Fruit fly (Drosophila melanogaster) whole organism, embryonic: ENCODE measurements around the gene Tet.

ENCODE experiments used
- ATbp ChIP-seq: fragments of 200-800 bp; sonication (Bioruptor generic); optimal IDR thresholded peaks from 2 replicates; lab custom pipeline; 2017; ENCODE audit warnings: missing biosample characterization, mild to moderate bottlenecking, missing genetic modification characterization, missing genetic modification reagents
- Abd-B ChIP-seq: fragments of 200-800 bp; sonication (Bioruptor generic); optimal IDR thresholded peaks from 2 replicates; lab custom pipeline; 2018; ENCODE audit warnings: missing biosample characterization, mild to moderate bottlenecking, missing genetic modification characterization, moderate library complexity
- Antp ChIP-seq: fragments of 200-800 bp; sonication (Bioruptor generic); optimal IDR thresholded peaks from 3 replicates; lab custom pipeline; 2016; ENCODE audit warnings: missing biosample characterization, missing genetic modification characterization
- CG11398 ChIP-seq: fragments of 200-800 bp; sonication (Bioruptor generic); optimal IDR thresholded peaks from 2 replicates; lab custom pipeline; 2016; ENCODE audit warnings: missing biosample characterization, missing genetic modification characterization
- CG13894 ChIP-seq: fragments of 200-800 bp; sonication (Bioruptor generic); optimal IDR thresholded peaks from 3 replicates; lab custom pipeline; 2018; ENCODE audit warnings: missing biosample characterization, mild to moderate bottlenecking, missing genetic modification characterization, moderate library complexity
- CG1647 ChIP-seq: fragments of 200-800 bp; sonication (Bioruptor generic); optimal IDR thresholded peaks from 3 replicates; lab custom pipeline; 2016; ENCODE audit warnings: missing biosample characterization, missing genetic modification characterization
- CG2199 ChIP-seq: fragments of 200-800 bp; sonication (Bioruptor generic); IDR thresholded peaks from 3 replicates; pipeline ENCODE4 v1.3.6; 2022; ENCODE audit warnings: missing biosample characterization, missing genetic modification characterization
- CG31365 ChIP-seq: fragments of 200-800 bp; sonication (Bioruptor generic); optimal IDR thresholded peaks from 2 replicates; lab custom pipeline; 2018; ENCODE audit warnings: missing biosample characterization, mild to moderate bottlenecking, missing genetic modification characterization
- CG42726 ChIP-seq: fragments of 200-800 bp; sonication (Bioruptor generic); IDR thresholded peaks from 2 replicates; pipeline ENCODE4 v1.3.6; 2022; ENCODE audit warnings: missing biosample characterization, missing genetic modification characterization; ENCODE audit not compliant: partially characterized antibody
- CG4617 ChIP-seq: fragments of 200-800 bp; sonication (Bioruptor generic); optimal IDR thresholded peaks from 3 replicates; lab custom pipeline; 2016; ENCODE audit warnings: missing biosample characterization, missing genetic modification characterization, borderline replicate concordance
- CG5180 ChIP-seq: fragments of 200-800 bp; sonication (Bioruptor generic); optimal IDR thresholded peaks from 3 replicates; lab custom pipeline; 2017; ENCODE audit warnings: missing biosample characterization, missing genetic modification characterization, mild to moderate bottlenecking, moderate library complexity, missing genetic modification reagents
- CG6683 ChIP-seq: fragments of 200-800 bp; sonication (Bioruptor generic); optimal IDR thresholded peaks from 2 replicates; lab custom pipeline; 2017; ENCODE audit warnings: missing biosample characterization, mild to moderate bottlenecking, missing genetic modification characterization, missing genetic modification reagents
- CG8359 ChIP-seq: fragments of 200-800 bp; sonication (Bioruptor generic); optimal IDR thresholded peaks from 2 replicates; lab custom pipeline; 2017; ENCODE audit warnings: missing biosample characterization, mild to moderate bottlenecking, missing genetic modification characterization, borderline replicate concordance
- CG8478 ChIP-seq: fragments of >200 bp; optimal IDR thresholded peaks from 2 replicates; lab custom pipeline; 2018
- CG8944 ChIP-seq: fragments of 200-800 bp; sonication (Bioruptor generic); optimal IDR thresholded peaks from 3 replicates; lab custom pipeline; 2016; ENCODE audit warnings: missing biosample characterization, missing genetic modification characterization
- CTCF ChIP-seq: fragments of 200-800 bp; sonication (Bioruptor generic); optimal IDR thresholded peaks from 2 replicates; lab custom pipeline; 2017; ENCODE audit warnings: missing biosample characterization, mild to moderate bottlenecking, missing genetic modification characterization, moderate library complexity
- Dfd ChIP-seq, 2 experiments: fragments of >200 bp; optimal IDR thresholded peaks; 2 replicates each; lab custom pipeline; 2017; ENCODE audit warnings: missing biosample characterization in 2 of 2, missing genetic modification characterization in 2 of 2
- Dp ChIP-seq: fragments of 200-800 bp; sonication (Bioruptor generic); optimal IDR thresholded peaks from 2 replicates; lab custom pipeline; 2018; ENCODE audit warnings: missing biosample characterization, mild to moderate bottlenecking, missing genetic modification characterization, moderate library complexity
- Dref ChIP-seq: fragments of 200-800 bp; sonication (Bioruptor generic); IDR thresholded peaks from 2 replicates; pipeline ENCODE4 v1.3.6; 2022; ENCODE audit warnings: missing biosample characterization, missing genetic modification characterization
- Eip74EF ChIP-seq, 2 experiments: fragments of 200-800 bp in 1 of 2; fragments of >200 bp in 1 of 2; sonication (Bioruptor generic) in 1 of 2; optimal IDR thresholded peaks; 2 replicates each; lab custom pipeline; 2017 to 2019; ENCODE audit warnings: missing biosample characterization in 2 of 2, missing genetic modification characterization in 2 of 2, mild to moderate bottlenecking in 1 of 2, moderate library complexity in 1 of 2
- Ets65A ChIP-seq: fragments of 200-800 bp; sonication (Bioruptor generic); peaks from one replicate; lab custom pipeline; 2016; ENCODE audit warnings: missing biosample characterization, missing genetic modification characterization
- Lhr ChIP-seq: fragments of 200-800 bp; sonication (Bioruptor generic); optimal IDR thresholded peaks from 3 replicates; lab custom pipeline; 2017; ENCODE audit warnings: mild to moderate bottlenecking, missing biosample characterization, missing genetic modification reagents, missing genetic modification characterization
- NC2α ChIP-seq: fragments of 200-800 bp; sonication (Bioruptor generic); optimal IDR thresholded peaks from 2 replicates; lab custom pipeline; 2016; ENCODE audit warnings: missing biosample characterization, missing genetic modification characterization
- Oaz ChIP-seq: fragments of 200-800 bp; sonication (Bioruptor generic); IDR thresholded peaks from 2 replicates; pipeline ENCODE4 v1.3.6; 2022; ENCODE audit warnings: missing biosample characterization, missing genetic modification characterization
- Opbp ChIP-seq: fragments of 200-800 bp; sonication (Bioruptor generic); IDR thresholded peaks from 3 replicates; pipeline ENCODE4 v1.3.6; 2022; ENCODE audit warnings: missing biosample characterization, missing genetic modification characterization; ENCODE audit not compliant: partially characterized antibody
- Pdp1 ChIP-seq, 2 experiments: fragments of 200-800 bp; sonication (Bioruptor generic); optimal IDR thresholded peaks; 3 replicates each; lab custom pipeline; 2016; ENCODE audit warnings: missing biosample characterization in 2 of 2, missing genetic modification characterization in 2 of 2, mild to moderate bottlenecking in 1 of 2, moderate library complexity in 1 of 2
- Sry-δ ChIP-seq: fragments of 200-800 bp; sonication (Bioruptor generic); optimal IDR thresholded peaks from 2 replicates; lab custom pipeline; 2016; ENCODE audit warnings: missing biosample characterization, missing genetic modification characterization
- Ssrp ChIP-seq: fragments of 200-800 bp; sonication (Bioruptor generic); optimal IDR thresholded peaks from 2 replicates; lab custom pipeline; 2018; ENCODE audit warnings: missing biosample characterization, mild to moderate bottlenecking, missing genetic modification characterization, moderate library complexity
- Trl ChIP-seq, 3 experiments: fragments of >200 bp in 2 of 3; fragments of 200-800 bp in 1 of 3; sonication (Bioruptor generic) in 1 of 3; optimal IDR thresholded peaks; 2 replicates in 1 of 3; 3 replicates in 2 of 3; lab custom pipeline; 2016 to 2017; ENCODE audit warnings: missing biosample characterization in 1 of 3, missing genetic modification characterization in 1 of 3
- abd-A ChIP-seq: fragments of 200-800 bp; sonication (Bioruptor generic); optimal IDR thresholded peaks from 3 replicates; lab custom pipeline; 2019; ENCODE audit warnings: missing biosample characterization, mild to moderate bottlenecking, missing genetic modification characterization, moderate library complexity
- amos ChIP-seq: fragments of 200-800 bp; sonication (Bioruptor generic); IDR thresholded peaks from 2 replicates; pipeline ENCODE4 v1.3.6; 2022; ENCODE audit warnings: missing biosample characterization, missing genetic modification characterization; ENCODE audit not compliant: partially characterized antibody
- bowl ChIP-seq: fragments of 200-800 bp; sonication (Bioruptor generic); IDR thresholded peaks from 2 replicates; pipeline ENCODE4 v1.3.6; 2022; ENCODE audit warnings: missing biosample characterization, missing genetic modification characterization
- cwo ChIP-seq: fragments of 200-800 bp; sonication (Bioruptor generic); optimal IDR thresholded peaks from 3 replicates; lab custom pipeline; 2017; ENCODE audit warnings: missing biosample characterization, missing genetic modification characterization, mild to moderate bottlenecking, moderate library complexity, missing genetic modification reagents
- dmrt11E ChIP-seq: fragments of 200-800 bp; sonication (Bioruptor generic); optimal IDR thresholded peaks from 3 replicates; lab custom pipeline; 2018; ENCODE audit warnings: missing biosample characterization, mild to moderate bottlenecking, missing genetic modification characterization, moderate library complexity
- jigr1 ChIP-seq: fragments of 200-800 bp; sonication (Bioruptor generic); IDR thresholded peaks from 3 replicates; pipeline ENCODE4 v1.3.6; 2022; ENCODE audit warnings: missing biosample characterization, missing genetic modification characterization
- knrl ChIP-seq: fragments of 200-800 bp; sonication (Bioruptor generic); IDR thresholded peaks from 3 replicates; pipeline ENCODE4 v1.3.6; 2022; ENCODE audit warnings: missing biosample characterization, missing genetic modification characterization; ENCODE audit not compliant: partially characterized antibody
- maf-S ChIP-seq: fragments of 200-800 bp; sonication (Bioruptor generic); optimal IDR thresholded peaks from 2 replicates; lab custom pipeline; 2016; ENCODE audit warnings: missing biosample characterization, missing genetic modification characterization
- org-1 ChIP-seq: fragments of 200-800 bp; sonication (Bioruptor generic); optimal IDR thresholded peaks from 2 replicates; lab custom pipeline; 2017; ENCODE audit warnings: missing biosample characterization, missing genetic modification characterization
- pita ChIP-seq: fragments of 200-800 bp; sonication (Bioruptor generic); optimal IDR thresholded peaks from 2 replicates; lab custom pipeline; 2017; ENCODE audit warnings: missing biosample characterization, mild to moderate bottlenecking, missing genetic modification characterization
- sd ChIP-seq: fragments of 200-800 bp; sonication (Bioruptor generic); optimal IDR thresholded peaks from 3 replicates; lab custom pipeline; 2018; ENCODE audit warnings: missing biosample characterization, mild to moderate bottlenecking, missing genetic modification characterization, moderate library complexity
- sens ChIP-seq: fragments of 200-800 bp; sonication (Bioruptor generic); peaks from one replicate; lab custom pipeline; 2016; ENCODE audit warnings: missing biosample characterization, missing genetic modification characterization
- stwl ChIP-seq: fragments of 200-800 bp; sonication (Bioruptor generic); optimal IDR thresholded peaks from 3 replicates; lab custom pipeline; 2018; ENCODE audit warnings: missing biosample characterization, mild to moderate bottlenecking, missing genetic modification characterization, moderate library complexity
- wdn ChIP-seq: fragments of 200-800 bp; sonication (Bioruptor generic); IDR thresholded peaks from 2 replicates; pipeline ENCODE4 v1.3.6; 2022; ENCODE audit warnings: missing biosample characterization, missing genetic modification characterization

The Tet gene

dm6 chr3L:2888150-2888549, 9.2 kb upstream of the Tet start (continued):
- TF ChIP-seq CG4617 (GFP tag; lab: Kevin White, UChicago) = no peak
- TF ChIP-seq ATbp (GFP tag; lab: Kevin White, UChicago) = no peak
- no peak for TF ChIP-seq CG11398 (GFP tag; lab: Kevin White, UChicago)
- no peak for TF ChIP-seq Oaz
- TF ChIP-seq Dref = no peak
- TF ChIP-seq Trl (optimal IDR thresholded peaks at IDR 0.05; lab: Kevin White, UChicago) = peak in 1 of 2 experiments; percentile 6
- TF ChIP-seq Trl (GFP tag; optimal IDR thresholded peaks at IDR 0.05; lab: Kevin White, UChicago) = no peak
- peak; percentile 48 for TF ChIP-seq CG13894 (tag; lab: Kevin White, UChicago)
- TF ChIP-seq dmrt11E (tag; lab: Kevin White, UChicago) = no peak
- no peak for TF ChIP-seq maf-S
- no peak for TF ChIP-seq CG5180 (GFP tag; lab: Kevin White, UChicago)
- TF ChIP-seq cwo = peak; percentile 12
- no peak for TF ChIP-seq Sry-δ (GFP tag; lab: Kevin White, UChicago)
- TF ChIP-seq Eip74EF (GFP tag; optimal IDR thresholded peaks at IDR 0.05; lab: Kevin White, UChicago) = peak in 1 of 2 experiments; percentile 36
- no peak for TF ChIP-seq CG1647
- no peak for TF ChIP-seq org-1 (GFP tag; lab: Kevin White, UChicago)
- no peak for TF ChIP-seq jigr1

- TF ChIP-seq Ets65A (GFP tag; lab: Kevin White, UChicago) = peak; percentile 15
- no peak for TF ChIP-seq wdn
- TF ChIP-seq cwo = peak; percentile 46
- TF ChIP-seq Pdp1 (GFP tag; optimal IDR thresholded peaks at IDR 0.05; lab: Kevin White, UChicago) = peak in 1 of 2 experiments; percentile 8
- TF ChIP-seq CG6683 (GFP tag; lab: Kevin White, UChicago) = no peak
- TF ChIP-seq abd-A (tag; lab: Kevin White, UChicago) = peak; percentile 73
- peak; percentile 34 for TF ChIP-seq sens
- peak; percentile 80 for TF ChIP-seq sd (tag; lab: Kevin White, UChicago)
Observed at dm6 chr3L:2887399-2887798, 8.4 kb upstream of the Tet start.

dm6 chr3L:2885568-2885967, 6.6 kb upstream of the Tet start:
- no peak for TF ChIP-seq bowl (GFP tag; lab: Robert Waterston, UW)
- peak; percentile 45 for TF ChIP-seq stwl (tag; lab: Kevin White, UChicago)
- peak; percentile 9 for TF ChIP-seq Lhr (GFP tag; lab: Kevin White, UChicago)
- TF ChIP-seq CG31365 (tag; lab: Kevin White, UChicago) = peak; percentile 88
- 0 out of 3 replicates have a peak, but pooled peaks have one; percentile 12 for TF ChIP-seq jigr1
- TF ChIP-seq Dp (GFP tag; lab: Kevin White, UChicago) = peak; percentile 17
- TF ChIP-seq CG8944 = no peak
- peak in 1 of 2 experiments; percentile 33 for TF ChIP-seq Dfd (GFP tag; optimal IDR thresholded peaks at IDR 0.05; lab: Kevin White, UChicago)
- no peak for TF ChIP-seq abd-A (tag; lab: Kevin White, UChicago)
- TF ChIP-seq CG42726 = peak; percentile 59; the same call in 1 of the 2 replicates
- peak; percentile 7 for TF ChIP-seq Ets65A (GFP tag; lab: Kevin White, UChicago)
- peak; percentile 19; the same call in 1 of the 3 replicates for TF ChIP-seq knrl (GFP tag; lab: Robert Waterston, UW)
- peak; percentile 79 for TF ChIP-seq CTCF (GFP tag; lab: Kevin White, UChicago)
- TF ChIP-seq Opbp (GFP tag; lab: Robert Waterston, UW) = peak; percentile 21; the same call in 1 of the 3 replicates
- TF ChIP-seq Antp = no peak
- TF ChIP-seq CG8359 (GFP tag; lab: Kevin White, UChicago) = peak; percentile 28
- peak; percentile 94 for TF ChIP-seq CG2199 (GFP tag; lab: Robert Waterston, UW)
- TF ChIP-seq Ssrp (tag; lab: Kevin White, UChicago) = peak; percentile 20
- peak; percentile 62 for TF ChIP-seq Abd-B (GFP tag; lab: Kevin White, UChicago)
- peak; percentile 32; the same call in 1 of the 2 replicates for TF ChIP-seq amos (GFP tag; lab: Robert Waterston, UW)
- peak; percentile 58 for TF ChIP-seq CG8478 (lab: Kevin White, UChicago)
- no peak for TF ChIP-seq NC2α (GFP tag; lab: Kevin White, UChicago)
- peak; percentile 72 for TF ChIP-seq pita (GFP tag; lab: Kevin White, UChicago)
